Fruit fly (Drosophila melanogaster): ENCODE data around the gene CG44954.

The CG44954 gene

DNA sequence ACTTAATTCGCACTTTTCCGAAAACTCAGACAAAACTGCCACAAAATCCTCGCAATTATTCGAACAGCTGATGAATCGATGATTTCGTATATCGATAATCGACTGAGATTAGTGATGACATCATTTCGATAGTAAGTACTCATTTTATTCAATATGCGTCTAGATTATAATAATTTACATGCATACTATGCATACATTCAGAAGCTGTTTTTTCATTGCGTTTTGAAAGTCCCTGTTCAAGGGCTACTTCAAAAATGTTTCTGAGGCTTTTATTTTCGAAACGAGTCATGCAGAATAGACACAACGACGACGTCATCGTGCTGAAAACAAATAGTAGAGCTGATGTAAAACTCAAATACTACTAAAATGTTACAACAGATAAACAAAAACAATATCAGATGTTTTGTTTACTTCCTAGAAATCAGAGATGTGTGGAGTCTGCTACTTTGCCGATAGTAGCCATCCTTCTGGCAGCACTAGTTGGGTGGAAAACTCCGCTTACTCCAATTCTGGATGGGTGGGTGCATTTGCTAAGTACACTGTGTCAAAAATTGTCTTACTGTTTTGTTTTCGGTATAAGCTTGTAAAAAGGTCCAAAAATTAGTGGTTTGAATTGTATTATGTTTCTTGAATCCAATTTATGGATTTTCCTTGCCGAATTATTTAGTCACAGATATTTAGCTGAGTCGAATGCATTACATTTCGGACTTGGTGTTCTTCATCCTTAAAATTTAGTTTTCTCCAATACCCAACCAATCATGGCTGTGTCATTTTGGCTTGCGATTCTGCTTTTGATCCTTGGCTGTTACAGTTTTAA, 20.1 kb downstream of the CG44954 start, which contains the start of the genes CG2246 and CG31021 (continued):
- TF ChIP-seq CG3163 (GFP tag; optimal IDR thresholded peaks at IDR 0.05): peak; percentile 58
- no peak for TF ChIP-seq CrebB (tag; optimal IDR thresholded peaks at IDR 0.05)
- TF ChIP-seq CG15601 (tag; optimal IDR thresholded peaks at IDR 0.05): peak; percentile 31
- TF ChIP-seq Dek (tag; optimal IDR thresholded peaks at IDR 0.05): peak; percentile 64
- peak; percentile 85 for TF ChIP-seq jumu (GFP tag; optimal IDR thresholded peaks at IDR 0.05)
- TF ChIP-seq CG4820 (GFP tag; optimal IDR thresholded peaks at IDR 0.05): peak; percentile 47
- peak; percentile 18 for TF ChIP-seq CG34376 (GFP tag; optimal IDR thresholded peaks at IDR 0.05)
- peak; percentile 51 for TF ChIP-seq bab2 (GFP tag; optimal IDR thresholded peaks at IDR 0.05)
- no peak for TF ChIP-seq CG16779 (GFP tag; IDR thresholded peaks at IDR 0.05)
- peak; percentile 93 for TF ChIP-seq CG33213 (GFP tag; optimal IDR thresholded peaks at IDR 0.05)
- TF ChIP-seq dm (GFP tag; optimal IDR thresholded peaks at IDR 0.05): peak; percentile 60
- peak; percentile 57 for TF ChIP-seq Dad (GFP tag; optimal IDR thresholded peaks at IDR 0.05)
- peak; percentile 59 for TF ChIP-seq Myb (GFP tag; optimal IDR thresholded peaks at IDR 0.05)
- peak; percentile 16 for TF ChIP-seq CG10654 (GFP tag; optimal IDR thresholded peaks at IDR 0.05)
- TF ChIP-seq tio (GFP tag; optimal IDR thresholded peaks at IDR 0.05): peak; percentile 11
- TF ChIP-seq CTCF (GFP tag; optimal IDR thresholded peaks at IDR 0.05): peak; percentile 36
- TF ChIP-seq row (GFP tag; IDR thresholded peaks at IDR 0.05): peak; percentile 90
- peak; percentile 51 for TF ChIP-seq CG2129 (GFP tag; IDR thresholded peaks at IDR 0.05; ENCODE audit: partially characterized antibody)
- peak; percentile 85 for TF ChIP-seq NFAT (GFP tag; IDR thresholded peaks at IDR 0.05)
- TF ChIP-seq ssp (GFP tag; IDR thresholded peaks at IDR 0.05): peak; percentile 53
- peak; percentile 77 for TF ChIP-seq unc-4 (GFP tag; IDR thresholded peaks at IDR 0.05; ENCODE audit: partially characterized antibody)
- TF ChIP-seq Gug (GFP tag; IDR thresholded peaks at IDR 0.05): peak; percentile 72; the same call in 3 of the 4 replicates
- TF ChIP-seq insv (GFP tag; optimal IDR thresholded peaks at IDR 0.05): peak in 1 of 2 experiments; percentile 33
- TF ChIP-seq p53 (GFP tag; optimal IDR thresholded peaks at IDR 0.05): peak; percentile 58
- peak; percentile 78 for TF ChIP-seq mam (GFP tag; optimal IDR thresholded peaks at IDR 0.05)
- peak; percentile 58 for TF ChIP-seq lab (GFP tag; optimal IDR thresholded peaks at IDR 0.05)
- TF ChIP-seq danr (GFP tag; IDR thresholded peaks at IDR 0.05): no peak
- peak; percentile 84 for TF ChIP-seq inv (GFP tag; IDR thresholded peaks at IDR 0.05; ENCODE audit: partially characterized antibody)
- TF ChIP-seq CG14014 (GFP tag; IDR thresholded peaks at IDR 0.05): 0 out of 2 replicates have a peak, but pooled peaks have one; percentile 23
- TF ChIP-seq Nf-YA (GFP tag; IDR thresholded peaks at IDR 0.05): no peak
- peak; percentile 27 for TF ChIP-seq kay (GFP tag; optimal IDR thresholded peaks at IDR 0.05)
- TF ChIP-seq CG7556 (GFP tag; optimal IDR thresholded peaks at IDR 0.05): peak; percentile 31
- peak; percentile 53 for TF ChIP-seq slp2 (GFP tag; optimal IDR thresholded peaks at IDR 0.05)
- TF ChIP-seq CG15011 (GFP tag; optimal IDR thresholded peaks at IDR 0.05): no peak
- TF ChIP-seq en (GFP tag; optimal IDR thresholded peaks at IDR 0.05): no peak
- peak; percentile 9 for TF ChIP-seq MESR4 (GFP tag; optimal IDR thresholded peaks at IDR 0.05)
- TF ChIP-seq Dref (GFP tag; IDR thresholded peaks at IDR 0.05): peak; percentile 63
- peak; percentile 43; the same call in 1 of the 2 replicates for TF ChIP-seq Ptx1 (GFP tag; IDR thresholded peaks at IDR 0.05)
- peak; percentile 43 for TF ChIP-seq CG32772 (GFP tag; IDR thresholded peaks at IDR 0.05)
- TF ChIP-seq Elba2 (GFP tag; optimal IDR thresholded peaks at IDR 0.05): no peak
- TF ChIP-seq Trl (optimal IDR thresholded peaks at IDR 0.05): no peak
- TF ChIP-seq Trl (GFP tag; optimal IDR thresholded peaks at IDR 0.05): peak; percentile 53
- TF ChIP-seq CG10543 (GFP tag; optimal IDR thresholded peaks at IDR 0.05): peak; percentile 35
- TF ChIP-seq Lpt (GFP tag; optimal IDR thresholded peaks at IDR 0.05): no peak
- TF ChIP-seq pzg (GFP tag; optimal IDR thresholded peaks at IDR 0.05): peak; percentile 92
- peak; percentile 66 for TF ChIP-seq shn (GFP tag; optimal IDR thresholded peaks at IDR 0.05)
- 0 out of 3 replicates have a peak, but pooled peaks have one; percentile 25 for TF ChIP-seq gce (GFP tag; IDR thresholded peaks at IDR 0.05)
- no peak for TF ChIP-seq CG6654 (GFP tag; optimal IDR thresholded peaks at IDR 0.05)
- no peak for TF ChIP-seq onecut (GFP tag; IDR thresholded peaks at IDR 0.05)
- TF ChIP-seq ERR (GFP tag; optimal IDR thresholded peaks at IDR 0.05): peak; percentile 30
- peak; percentile 44 for TF ChIP-seq dmrt11E (tag; optimal IDR thresholded peaks at IDR 0.05)
